Fruit fly (Drosophila melanogaster): Measurements from ENCODE around the gene CG32819.

Gene CG32819

DNA sequence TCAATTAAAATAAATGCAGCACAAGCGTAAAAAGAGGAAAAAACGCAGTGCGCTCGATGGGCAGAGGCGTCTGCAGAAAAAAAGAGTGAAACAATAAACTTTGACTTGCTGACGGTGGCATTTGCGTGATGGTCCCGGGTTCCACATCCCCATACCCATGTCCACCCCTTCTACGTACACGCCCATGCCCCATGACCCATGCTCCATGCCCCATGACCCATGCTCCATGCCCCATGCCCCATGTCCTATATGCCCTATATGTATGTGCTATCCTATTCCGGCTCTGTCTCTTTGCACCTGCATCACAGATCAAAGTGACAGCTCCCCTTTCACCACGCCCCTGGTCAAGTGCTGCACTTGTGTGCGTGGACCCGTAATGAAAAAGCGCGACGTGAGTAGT, 28.9 kb downstream of the CG32819 start:
- TF ChIP-seq rn (GFP tag; IDR thresholded peaks at IDR 0.05) (peak; percentile 44; the same call in 1 of the 2 replicates), CG14655 (GFP tag; optimal IDR thresholded peaks at IDR 0.05) (peak; percentile 77), CG12605 (GFP tag; IDR thresholded peaks at IDR 0.05) (peak; percentile 28; the same call in 1 of the 2 replicates), CG4496 (GFP tag; IDR thresholded peaks at IDR 0.05) (peak; percentile 46; the same call in 2 of the 3 replicates), Ets98B (GFP tag; IDR thresholded peaks at IDR 0.05) (no peak), CG8159 (tag; optimal IDR thresholded peaks at IDR 0.05) (peak; percentile 71), fd96Ca (GFP tag; IDR thresholded peaks at IDR 0.05) (peak; percentile 52; the same call in 1 of the 3 replicates), CG32121 (GFP tag; IDR thresholded peaks at IDR 0.05) (no peak), CG13204 (GFP tag; optimal IDR thresholded peaks at IDR 0.05) (peak; percentile 37), CG34367 (tag; optimal IDR thresholded peaks at IDR 0.05) (peak; percentile 53), D1 (tag; optimal IDR thresholded peaks at IDR 0.05) (peak; percentile 19), CG17806 (tag; optimal IDR thresholded peaks at IDR 0.05) (peak; percentile 57), CG9948 (tag; optimal IDR thresholded peaks at IDR 0.05) (peak; percentile 71), EcR (GFP tag; optimal IDR thresholded peaks at IDR 0.05) (no peak), Pif1B (GFP tag; optimal IDR thresholded peaks at IDR 0.05) (peak; percentile 29), Pif1A (GFP tag; optimal IDR thresholded peaks at IDR 0.05) (peak; percentile 58), Snoo (tag; optimal IDR thresholded peaks at IDR 0.05) (peak; percentile 17), CG15710 (tag; optimal IDR thresholded peaks at IDR 0.05) (peak; percentile 70), CG10348 (GFP tag; IDR thresholded peaks at IDR 0.05) (no peak), CG8301 (tag; optimal IDR thresholded peaks at IDR 0.05) (peak; percentile 61), gl (tag; optimal IDR thresholded peaks at IDR 0.05) (peak; percentile 11)

DNA sequence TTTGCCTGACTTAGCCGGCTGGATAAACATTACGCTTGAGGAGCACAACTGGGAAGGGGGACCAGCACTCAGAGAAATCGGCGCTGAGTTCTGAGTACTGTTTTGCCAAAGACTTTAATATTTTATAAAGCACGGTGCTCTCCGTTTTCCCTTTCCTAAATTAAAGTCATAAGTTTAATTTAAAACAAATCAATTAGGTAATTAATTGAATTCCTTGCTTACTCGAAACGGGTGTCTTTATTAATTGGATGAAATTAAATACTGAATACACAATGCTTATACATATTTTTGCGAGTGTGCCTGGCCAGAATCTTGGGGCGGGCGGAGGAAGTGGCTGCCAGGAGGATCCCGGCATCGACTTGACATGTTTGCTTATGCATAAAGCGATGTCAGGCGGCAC, 31.0 kb downstream of the CG32819 start:
- TF ChIP-seq EcR (GFP tag; optimal IDR thresholded peaks at IDR 0.05) (no peak), CG8301 (tag; optimal IDR thresholded peaks at IDR 0.05) (peak; percentile 10), CG13204 (GFP tag; optimal IDR thresholded peaks at IDR 0.05) (no peak), Snoo (tag; optimal IDR thresholded peaks at IDR 0.05) (no peak), CG34367 (tag; optimal IDR thresholded peaks at IDR 0.05) (no peak), CG9948 (tag; optimal IDR thresholded peaks at IDR 0.05) (peak; percentile 20), CG14655 (GFP tag; optimal IDR thresholded peaks at IDR 0.05) (peak; percentile 46), gl (tag; optimal IDR thresholded peaks at IDR 0.05) (no peak), CG15710 (tag; optimal IDR thresholded peaks at IDR 0.05) (peak; percentile 24), Pif1A (GFP tag; optimal IDR thresholded peaks at IDR 0.05) (peak; percentile 5), CG8159 (tag; optimal IDR thresholded peaks at IDR 0.05) (peak; percentile 61), CG17806 (tag; optimal IDR thresholded peaks at IDR 0.05) (peak; percentile 49), rn (GFP tag; IDR thresholded peaks at IDR 0.05) (no peak)

DNA sequence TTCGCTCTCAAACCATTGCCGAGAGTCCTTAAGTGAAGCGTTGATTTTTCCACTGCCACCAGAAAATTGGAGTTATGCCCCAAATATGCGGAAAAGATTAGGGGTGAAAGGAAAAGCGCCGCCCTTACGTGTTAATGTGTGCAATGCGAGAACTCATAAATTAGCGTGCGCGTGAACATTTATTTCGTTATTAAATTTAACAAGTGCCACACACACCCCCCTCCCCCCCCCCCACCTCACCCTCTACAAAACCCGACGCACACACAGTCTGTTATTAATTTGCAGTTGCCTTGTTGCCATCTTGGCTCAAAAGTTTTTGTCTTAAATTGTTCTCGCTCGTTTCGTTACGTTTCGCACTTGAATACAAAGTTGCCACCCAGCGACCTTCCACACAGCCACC, 32.9 kb downstream of the CG32819 start:
- TF ChIP-seq CG15710 (tag; optimal IDR thresholded peaks at IDR 0.05) (no peak), CG4496 (GFP tag; IDR thresholded peaks at IDR 0.05) (no peak), EcR (GFP tag; optimal IDR thresholded peaks at IDR 0.05) (no peak), gl (tag; optimal IDR thresholded peaks at IDR 0.05) (no peak), CG10348 (GFP tag; IDR thresholded peaks at IDR 0.05) (no peak), CG8159 (tag; optimal IDR thresholded peaks at IDR 0.05) (no peak), fd96Ca (GFP tag; IDR thresholded peaks at IDR 0.05) (no peak), CG34367 (tag; optimal IDR thresholded peaks at IDR 0.05) (no peak), CG13204 (GFP tag; optimal IDR thresholded peaks at IDR 0.05) (no peak), CG9948 (tag; optimal IDR thresholded peaks at IDR 0.05) (no peak), D1 (tag; optimal IDR thresholded peaks at IDR 0.05) (no peak), CG17806 (tag; optimal IDR thresholded peaks at IDR 0.05) (no peak), CG8301 (tag; optimal IDR thresholded peaks at IDR 0.05) (no peak), Snoo (tag; optimal IDR thresholded peaks at IDR 0.05) (no peak), CG32121 (GFP tag; IDR thresholded peaks at IDR 0.05) (no peak), rn (GFP tag; IDR thresholded peaks at IDR 0.05) (no peak), Pif1A (GFP tag; optimal IDR thresholded peaks at IDR 0.05) (no peak), CG12605 (GFP tag; IDR thresholded peaks at IDR 0.05) (no peak)
